Worm (Caenorhabditis elegans) whole organism, L3 larva: ENCODE data around the gene T08D10.3.

Experiments
- R02D3.7 ChIP-seq: fragments of 150-350 bp; optimal IDR thresholded peaks from 2 replicates; lab custom pipeline; 2014; ENCODE audit warnings: missing biosample characterization, missing genetic modification characterization
- ZK546.5 ChIP-seq: sonication (generic microtip); optimal IDR thresholded peaks from 2 replicates; lab custom pipeline; 2017; ENCODE audit warnings: missing biosample characterization, missing genetic modification characterization
- ceh-16 ChIP-seq: sonication (generic microtip); optimal IDR thresholded peaks from 2 replicates; lab custom pipeline; 2017; ENCODE audit warnings: missing biosample characterization, missing genetic modification characterization
- ceh-82 ChIP-seq: fragments of 150-350 bp; optimal IDR thresholded peaks from 2 replicates; lab custom pipeline; 2014; ENCODE audit warnings: missing biosample characterization, missing genetic modification characterization
- egl-27 ChIP-seq: sonication (generic microtip); optimal IDR thresholded peaks from 4 replicates; lab custom pipeline; 2017; ENCODE audit warnings: missing biosample characterization, missing genetic modification reagents, missing genetic modification characterization
- elt-1 ChIP-seq: fragments of 150-350 bp; optimal IDR thresholded peaks from 2 replicates; lab custom pipeline; 2014; ENCODE audit warnings: missing biosample characterization, missing genetic modification characterization
- elt-2 ChIP-seq: sonication (generic microtip); optimal IDR thresholded peaks from 2 replicates; lab custom pipeline; 2016; ENCODE audit warnings: missing genetic modification reagents, mild to moderate bottlenecking, missing genetic modification characterization, missing compliant biosample characterization
- elt-3 ChIP-seq, 3 experiments: fragments of 150-350 bp in 1 of 3; sonication (generic microtip) in 2 of 3; optimal IDR thresholded peaks; 2 replicates in 2 of 3; 4 replicates in 1 of 3; lab custom pipeline; 2014 to 2017; ENCODE audit warnings: missing biosample characterization in 3 of 3, missing genetic modification characterization in 3 of 3
- fkh-10 ChIP-seq: sonication (generic microtip); optimal IDR thresholded peaks from 2 replicates; lab custom pipeline; 2017; ENCODE audit warnings: missing biosample characterization, missing genetic modification reagents, missing genetic modification characterization
- fkh-2 ChIP-seq: fragments of 150-350 bp; optimal IDR thresholded peaks from 2 replicates; lab custom pipeline; 2014; ENCODE audit warnings: missing biosample characterization, missing genetic modification reagents, missing genetic modification characterization
- fos-1 ChIP-seq: fragments of 150-350 bp; optimal IDR thresholded peaks from 2 replicates; lab custom pipeline; 2014; ENCODE audit warnings: missing biosample characterization, missing genetic modification characterization
- lin-15B ChIP-seq: fragments of 150-350 bp; optimal IDR thresholded peaks from 2 replicates; lab custom pipeline; 2014; ENCODE audit warnings: missing biosample characterization, missing genetic modification characterization
- lsy-12 ChIP-seq: sonication (generic microtip); optimal IDR thresholded peaks from 2 replicates; lab custom pipeline; 2016; ENCODE audit warnings: mild to moderate bottlenecking, missing genetic modification characterization, missing compliant biosample characterization
- mdl-1 ChIP-seq: fragments of 150-350 bp; optimal IDR thresholded peaks from 2 replicates; lab custom pipeline; 2014; ENCODE audit warnings: missing biosample characterization, missing genetic modification characterization
- mml-1 ChIP-seq: fragments of 150-350 bp; sonication (generic microtip); optimal IDR thresholded peaks from 3 replicates; lab custom pipeline; 2014; ENCODE audit warnings: missing biosample characterization, missing genetic modification characterization
- nfya-1 ChIP-seq: sonication (generic microtip); optimal IDR thresholded peaks from 2 replicates; lab custom pipeline; 2017; ENCODE audit warnings: missing genetic modification characterization, mild to moderate bottlenecking, missing compliant biosample characterization, antibody characterized with exemption, moderate library complexity; ENCODE audit not compliant: insufficient read depth
- nhr-12 ChIP-seq: fragments of 150-350 bp; optimal IDR thresholded peaks from 2 replicates; lab custom pipeline; 2014; ENCODE audit warnings: missing biosample characterization, missing genetic modification characterization
- nhr-23 ChIP-seq: fragments of 150-350 bp; optimal IDR thresholded peaks from 2 replicates; lab custom pipeline; 2014; ENCODE audit warnings: missing biosample characterization, missing genetic modification reagents, missing genetic modification characterization
- nhr-43 ChIP-seq: sonication (generic microtip); optimal IDR thresholded peaks from 2 replicates; lab custom pipeline; 2016; ENCODE audit warnings: mild to moderate bottlenecking, missing genetic modification characterization, missing compliant biosample characterization; ENCODE audit not compliant: poor library complexity, severe bottlenecking
- nhr-67 ChIP-seq: fragments of 150-350 bp; optimal IDR thresholded peaks from 2 replicates; lab custom pipeline; 2014; ENCODE audit warnings: missing biosample characterization, missing genetic modification characterization
- nhr-76 ChIP-seq: fragments of 150-350 bp; sonication (generic microtip); optimal IDR thresholded peaks from 5 replicates; lab custom pipeline; 2014; ENCODE audit warnings: missing biosample characterization, missing genetic modification characterization
- pha-4 ChIP-seq: fragments of 150-350 bp; optimal IDR thresholded peaks from 2 replicates; lab custom pipeline; 2014; ENCODE audit warnings: missing biosample characterization, missing genetic modification reagents, missing genetic modification characterization
- pqm-1 ChIP-seq: fragments of 150-350 bp; optimal IDR thresholded peaks from 2 replicates; lab custom pipeline; 2017; ENCODE audit warnings: missing biosample characterization, missing genetic modification characterization, inconsistent platforms
- skn-1 ChIP-seq: fragments of 150-350 bp; optimal IDR thresholded peaks from 2 replicates; lab custom pipeline; 2014; ENCODE audit warnings: missing biosample characterization, missing genetic modification characterization
- unc-62 ChIP-seq: fragments of 150-350 bp; sonication (generic microtip); optimal IDR thresholded peaks from 4 replicates; lab custom pipeline; 2014; ENCODE audit warnings: missing biosample characterization, missing genetic modification reagents, missing genetic modification characterization
- zag-1 ChIP-seq: fragments of 150-350 bp; optimal IDR thresholded peaks from 2 replicates; lab custom pipeline; 2014; ENCODE audit warnings: missing biosample characterization, missing genetic modification characterization
- ztf-4 ChIP-seq: fragments of 150-350 bp; optimal IDR thresholded peaks from 2 replicates; lab custom pipeline; 2014; ENCODE audit warnings: missing biosample characterization, missing genetic modification characterization

The T08D10.3 gene

DNA sequence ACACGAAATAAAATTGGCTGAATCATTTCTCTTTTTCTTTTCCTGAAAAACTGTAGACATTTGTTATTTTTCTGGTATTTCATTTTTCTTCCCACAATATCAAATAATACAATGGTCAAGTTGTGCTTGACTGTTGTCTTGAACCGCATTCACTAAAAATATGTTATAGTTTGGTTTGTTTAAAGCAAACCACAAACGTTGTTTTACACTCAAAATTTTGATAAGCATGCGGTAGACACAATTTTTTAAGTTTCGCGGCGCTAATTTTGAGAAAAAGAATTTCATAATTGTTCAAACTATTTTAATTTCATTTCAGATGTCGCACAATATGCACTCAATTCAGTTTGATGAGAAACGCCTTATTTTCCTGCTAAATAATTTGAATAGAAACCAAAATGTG, at the start of gene T08D10.3:
Gene T08D10.3 (plus strand): TSS at position 301 of the 400 bp plus-strand sequence.
- TF ChIP-seq pha-4, result no peak

DNA sequence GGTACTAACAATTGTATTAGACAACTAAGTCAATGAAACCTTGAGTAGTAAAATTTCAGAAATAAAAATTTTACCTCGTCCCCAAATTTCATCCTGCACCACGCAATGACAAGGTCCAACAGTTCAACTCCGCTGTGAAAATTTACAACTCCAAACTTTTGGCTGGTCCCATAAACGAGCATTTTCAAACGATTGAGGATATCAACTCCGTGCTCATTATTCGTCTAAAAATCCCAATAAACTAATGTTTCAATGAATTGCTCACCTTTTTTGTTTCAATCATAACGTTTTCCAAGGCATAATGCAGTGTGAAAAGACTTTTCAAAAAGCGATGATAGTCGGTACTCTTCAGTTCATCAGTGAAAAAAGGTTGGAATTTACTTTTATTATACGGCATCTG, 48.6 kb upstream of the T08D10.3 start:
- no peak for TF ChIP-seq egl-27

DNA sequence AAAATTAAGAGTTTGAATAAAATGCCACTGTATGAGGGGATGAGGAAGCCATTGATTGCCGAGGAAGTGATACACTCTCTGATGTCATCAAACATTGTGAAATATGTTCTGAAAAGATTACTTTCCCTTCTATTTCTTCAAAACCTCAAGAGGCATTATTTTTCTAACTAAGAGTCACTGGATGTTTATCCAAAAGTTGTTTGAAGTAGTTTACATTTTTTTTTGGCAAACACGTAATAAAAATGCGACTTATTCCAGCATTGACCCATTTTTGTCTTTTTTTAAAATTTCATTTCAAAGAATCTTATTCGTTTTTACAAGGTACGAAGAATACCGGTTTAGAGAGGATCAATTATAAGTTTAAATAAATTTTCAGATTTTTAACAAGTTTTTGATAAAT, 48.0 kb upstream of the T08D10.3 start, which contains the start of gene Y62H9A.11:
Gene Y62H9A.11 (minus strand): TSS at position 101 of the 400 bp plus-strand sequence.
- TF ChIP-seq elt-3 (tag; optimal IDR thresholded peaks at IDR 0.05; lab: Kevin White, UChicago), result no peak

DNA sequence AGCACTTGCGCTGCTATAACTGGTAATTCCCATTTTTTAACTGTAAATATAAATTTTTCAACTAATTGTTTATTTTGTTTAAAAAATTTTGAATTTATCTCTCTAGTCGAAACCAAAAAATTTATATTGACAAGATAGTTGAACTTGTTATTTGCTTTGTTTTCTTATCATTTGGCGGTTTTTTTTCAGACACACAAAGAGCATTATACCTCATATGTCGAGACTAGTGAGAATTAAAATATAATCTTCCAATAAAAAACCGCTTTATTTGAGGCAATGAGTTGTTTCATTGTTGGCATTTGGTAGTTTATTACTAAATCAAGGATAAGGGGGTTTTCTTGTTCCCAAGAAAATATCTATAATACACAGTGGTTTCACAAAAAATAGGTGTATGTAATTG, 47.0 kb upstream of the T08D10.3 start:
- TF ChIP-seq fkh-10 (GFP tag; lab: Kevin White, UChicago) (no peak), elt-2 (tag; lab: Kevin White, UChicago) (peak; percentile 56), pha-4 (peak; percentile 41), ceh-16 (tag; lab: Kevin White, UChicago) (no peak)

DNA sequence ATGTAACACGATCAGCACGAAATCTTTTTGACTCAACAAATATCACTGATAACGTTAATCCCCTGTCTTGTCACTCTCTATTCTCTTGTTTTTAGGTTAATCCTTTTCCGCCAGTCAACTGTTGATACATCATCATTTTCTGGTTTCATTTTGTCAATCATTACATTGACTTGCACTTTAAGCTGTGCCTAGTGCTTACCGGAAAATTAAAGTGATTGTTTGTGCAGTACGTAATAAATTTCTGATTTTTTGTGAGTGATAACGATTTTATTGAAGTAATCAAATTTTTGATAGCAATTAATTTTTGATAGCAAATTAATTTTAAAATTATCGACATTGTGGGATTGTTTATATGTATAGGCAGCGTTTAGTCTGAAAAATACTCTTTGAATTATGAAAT, 46.1 kb upstream of the T08D10.3 start:
- TF ChIP-seq pqm-1 (tag; lab: Kevin White, UChicago), result peak; percentile 80
- peak; percentile 37 for TF ChIP-seq pha-4
- no peak for TF ChIP-seq zag-1 (tag; lab: Kevin White, UChicago)
- peak; percentile 7 for TF ChIP-seq skn-1
- no peak for TF ChIP-seq nfya-1 (tag; lab: Kevin White, UChicago)
- peak; percentile 89 for TF ChIP-seq elt-2 (tag; lab: Kevin White, UChicago)

DNA sequence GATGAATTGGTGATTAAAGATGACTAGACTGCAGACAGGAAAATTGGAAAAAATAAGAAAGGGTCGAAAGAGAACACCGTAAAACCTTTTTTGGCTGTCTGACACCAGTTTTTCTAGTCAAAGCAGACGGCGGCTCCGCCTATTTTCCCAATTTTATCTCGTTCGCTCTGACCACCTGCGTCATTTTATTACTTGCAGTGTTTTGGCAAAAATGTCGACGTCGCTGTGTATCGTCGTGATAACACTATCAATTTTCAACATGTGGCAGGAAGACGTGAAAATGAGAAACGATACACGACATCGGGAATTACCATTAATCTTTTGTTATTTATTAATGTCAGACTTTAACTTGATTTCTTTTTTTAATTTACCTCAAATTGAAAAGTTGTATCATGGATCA, 45.2 kb upstream of the T08D10.3 start, which contains the start of gene Y62H9A.15:
Gene Y62H9A.15 (minus strand): TSS at position 100 of the 400 bp plus-strand sequence.
- TF ChIP-seq elt-3 (tag; optimal IDR thresholded peaks at IDR 0.05; lab: Kevin White, UChicago) (no peak), elt-2 (tag; lab: Kevin White, UChicago) (peak; percentile 73)

DNA sequence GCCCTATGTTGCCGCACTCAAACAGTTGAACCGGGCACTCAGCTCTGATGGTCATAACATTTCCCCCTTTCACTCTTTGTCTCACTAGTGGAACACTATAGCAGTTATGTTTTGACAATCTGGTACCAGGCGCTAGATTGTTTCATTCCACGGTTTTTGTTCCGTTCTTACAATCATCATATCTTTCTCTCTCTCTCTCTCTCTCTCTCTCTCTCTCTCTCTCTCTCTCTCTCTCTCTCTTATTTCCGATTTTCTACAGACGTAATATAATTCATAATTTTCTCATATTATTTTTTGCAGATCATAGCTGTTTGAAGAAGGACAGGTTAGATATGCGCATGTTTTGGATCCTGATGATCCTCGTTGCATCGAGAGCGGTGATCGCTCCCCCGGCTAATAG, 41.4 kb upstream of the T08D10.3 start, which contains the start of gene Y62H9A.12:
Gene Y62H9A.12 (plus strand): TSS at position 301 of the 400 bp plus-strand sequence.
- TF ChIP-seq ztf-4 (tag; lab: Kevin White, UChicago) (no peak), nhr-12 (tag; lab: Kevin White, UChicago) (no peak), fos-1 (tag; lab: Kevin White, UChicago) (no peak), mml-1 (tag; lab: Kevin White, UChicago) (no peak), nhr-43 (no peak), mdl-1 (tag; lab: Kevin White, UChicago) (no peak), R02D3.7 (no peak), lin-15B (tag; lab: Kevin White, UChicago) (no peak), nhr-76 (tag; lab: Kevin White, UChicago) (no peak), zag-1 (tag; lab: Kevin White, UChicago) (no peak), ceh-82 (tag; lab: Kevin White, UChicago) (no peak), elt-1 (tag; lab: Kevin White, UChicago) (no peak), nhr-23 (tag; lab: Kevin White, UChicago) (no peak), unc-62 (GFP tag; lab: Kevin White, UChicago) (no peak), lsy-12 (tag; lab: Kevin White, UChicago) (no peak), ZK546.5 (tag; lab: Kevin White, UChicago) (no peak)
- TF ChIP-seq, all 47 proteins: peak for 0

DNA sequence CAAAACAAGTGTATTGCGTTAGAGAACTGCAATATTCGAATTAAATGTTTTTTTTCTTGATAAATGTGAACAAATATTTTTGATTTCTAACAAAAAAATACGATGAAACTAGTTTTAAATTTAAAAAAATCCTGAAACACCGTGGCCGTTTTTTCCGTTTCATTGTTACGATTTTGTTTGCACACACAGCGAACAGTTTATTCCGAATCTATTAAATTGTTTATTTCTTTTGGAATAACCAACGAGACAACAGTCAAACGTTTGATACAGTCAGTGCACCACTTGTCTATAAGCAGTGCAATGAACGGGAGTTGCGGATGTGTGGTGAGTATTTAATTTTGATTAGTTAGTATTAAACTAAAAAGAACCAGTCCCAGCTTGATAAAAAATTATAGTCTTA, 38.5 kb upstream of the T08D10.3 start, which contains the start of gene Y62H9A.13:
Gene Y62H9A.13 (plus strand): TSS at position 301 of the 400 bp plus-strand sequence.
- TF ChIP-seq fkh-2 (tag; lab: Kevin White, UChicago), result no peak
- TF ChIP-seq nhr-67, result no peak
- TF ChIP-seq ceh-16 (tag; lab: Kevin White, UChicago), result no peak
- TF ChIP-seq fkh-10 (GFP tag; lab: Kevin White, UChicago), result no peak
